Worm (Caenorhabditis elegans) whole organism, early embryonic: ENCODE data around the gene C15C7.4.

Experiments
- B0310.2 ChIP-seq: sonication (generic microtip); optimal IDR thresholded peaks from 2 replicates; lab custom pipeline; 2016; ENCODE audit warnings: mild to moderate bottlenecking, missing genetic modification characterization, missing compliant biosample characterization
- F13C5.2 ChIP-seq: sonication (generic microtip); optimal IDR thresholded peaks from 2 replicates; lab custom pipeline; 2017; ENCODE audit warnings: mild to moderate bottlenecking, missing genetic modification characterization, inconsistent platforms, missing compliant biosample characterization
- ama-1 ChIP-seq: fragments of 150-350 bp; optimal IDR thresholded peaks from 2 replicates; lab custom pipeline; 2014
- ceh-13 ChIP-seq: fragments of 200-800 bp; sonication (Bioruptor generic); optimal IDR thresholded peaks from 2 replicates; lab custom pipeline; 2018; ENCODE audit warnings: mild to moderate bottlenecking, missing genetic modification characterization, missing compliant biosample characterization
- ets-7 ChIP-seq: sonication (generic microtip); optimal IDR thresholded peaks from 2 replicates; lab custom pipeline; 2016; ENCODE audit warnings: missing genotype, missing genetic modification characterization, missing compliant biosample characterization
- flt-1 ChIP-seq: fragments of 200-800 bp; sonication (Bioruptor generic); IDR thresholded peaks from 2 replicates; pipeline ENCODE4 v1.3.6; 2022; ENCODE audit warnings: missing genetic modification characterization, missing compliant biosample characterization
- hmbx-1 ChIP-seq: sonication (generic microtip); optimal IDR thresholded peaks from 2 replicates; lab custom pipeline; 2016; ENCODE audit warnings: mild to moderate bottlenecking, missing genetic modification characterization, missing compliant biosample characterization
- pes-1 ChIP-seq: fragments of 200-800 bp; sonication (Bioruptor generic); IDR thresholded peaks from 2 replicates; pipeline ENCODE4 v1.3.6; 2022; ENCODE audit warnings: missing genetic modification reagents, missing genetic modification characterization, missing compliant biosample characterization
- scrt-1 ChIP-seq: fragments of 200-800 bp; sonication (Bioruptor generic); IDR thresholded peaks from 2 replicates; pipeline ENCODE4 v1.3.6; 2022; ENCODE audit warnings: missing genetic modification characterization, missing compliant biosample characterization
- sea-1 ChIP-seq: fragments of 200-800 bp; sonication (Bioruptor generic); conservative IDR thresholded peaks from 2 replicates; pipeline ENCODE4 v1.3.6; 2022; ENCODE audit warnings: missing genetic modification characterization, missing compliant biosample characterization
- tra-4 ChIP-seq: sonication (generic microtip); optimal IDR thresholded peaks from 2 replicates; lab custom pipeline; 2017; ENCODE audit warnings: missing genetic modification characterization, missing compliant biosample characterization

- TF ChIP-seq ama-1 (no peak), sea-1 (GFP tag; lab: Robert Waterston, UW) (no peak), ceh-13 (GFP tag; lab: Kevin White, UChicago) (no peak), tra-4 (no peak), flt-1 (GFP tag; lab: Robert Waterston, UW) (no peak), ets-7 (tag; lab: Kevin White, UChicago) (no peak), B0310.2 (no peak), hmbx-1 (tag; lab: Kevin White, UChicago) (no peak), F13C5.2 (tag; lab: Kevin White, UChicago) (no peak), scrt-1 (no peak), pes-1 (GFP tag; lab: Robert Waterston, UW) (no peak)
Observed at ce11 chrX:3181376-3181775, 36.0 kb downstream of the C15C7.4 start.
